Worm (Caenorhabditis elegans) whole organism, L3 larva: ENCODE measurements around the gene C27B7.2.

ENCODE experiments used
- fkh-10 ChIP-seq: sonication (generic microtip); optimal IDR thresholded peaks from 2 replicates; lab custom pipeline; 2017; ENCODE audit warnings: missing biosample characterization, missing genetic modification reagents, missing genetic modification characterization
- lin-39 ChIP-seq: fragments of 150-350 bp; optimal IDR thresholded peaks from 2 replicates; lab custom pipeline; 2018; ENCODE audit warnings: missing biosample characterization, missing genetic modification reagents, missing genetic modification characterization
- mdl-1 ChIP-seq: fragments of 150-350 bp; optimal IDR thresholded peaks from 2 replicates; lab custom pipeline; 2014; ENCODE audit warnings: missing biosample characterization, missing genetic modification characterization
- nhr-11 ChIP-seq: fragments of 150-350 bp; optimal IDR thresholded peaks from 2 replicates; lab custom pipeline; 2014; ENCODE audit warnings: missing biosample characterization, missing genetic modification characterization
- zag-1 ChIP-seq: fragments of 150-350 bp; optimal IDR thresholded peaks from 2 replicates; lab custom pipeline; 2014; ENCODE audit warnings: missing biosample characterization, missing genetic modification characterization

ce11 chrIV:8866092-8866491 lies 26.6 kb upstream of the C27B7.2 start:
- TF ChIP-seq zag-1 (tag; lab: Kevin White, UChicago): no peak
- TF ChIP-seq lin-39 (tag; lab: Kevin White, UChicago): peak; percentile 49
- TF ChIP-seq mdl-1: peak; percentile 4
- no peak for TF ChIP-seq nhr-11
- TF ChIP-seq fkh-10: no peak
